Fruit fly (Drosophila melanogaster) whole organism, embryonic: Measurements from ENCODE around the gene AP-2alpha.
A peak's percentile ranks its signal among the peaks of the same experiment; 100 is the strongest.

Experiments used
- CG10979 ChIP-seq: fragments of 200-800 bp; sonication (Bioruptor generic); optimal IDR thresholded peaks from 2 replicates; lab custom pipeline; 2018; ENCODE audit warnings: missing biosample characterization, mild to moderate bottlenecking, missing genetic modification characterization, moderate library complexity
- CG11695 ChIP-seq: fragments of 200-800 bp; sonication (Bioruptor generic); IDR thresholded peaks from 3 replicates; pipeline ENCODE4 v1.3.6; 2022; ENCODE audit warnings: missing biosample characterization, missing genetic modification characterization
- CG12769 ChIP-seq: fragments of 200-800 bp; sonication (Bioruptor generic); optimal IDR thresholded peaks from 2 replicates; lab custom pipeline; 2019; ENCODE audit warnings: missing biosample characterization, mild to moderate bottlenecking, missing genetic modification characterization, moderate library complexity
- CG13624 ChIP-seq: fragments of 200-800 bp; sonication (Bioruptor generic); optimal IDR thresholded peaks from 2 replicates; lab custom pipeline; 2016; ENCODE audit warnings: missing biosample characterization, missing genetic modification characterization
- CG14441 ChIP-seq: fragments of 200-800 bp; sonication (Bioruptor generic); IDR thresholded peaks from 2 replicates; pipeline ENCODE4 v1.3.6; 2022; ENCODE audit warnings: missing biosample characterization, missing genetic modification characterization
- CG18262 ChIP-seq: fragments of 200-800 bp; optimal IDR thresholded peaks from 3 replicates; lab custom pipeline; 2019; ENCODE audit warnings: missing biosample characterization, mild to moderate bottlenecking, missing genetic modification characterization, moderate library complexity
- CG18476 ChIP-seq: fragments of 200-800 bp; sonication (Bioruptor generic); optimal IDR thresholded peaks from 2 replicates; lab custom pipeline; 2016; ENCODE audit warnings: missing biosample characterization, mild to moderate bottlenecking, missing genetic modification characterization
- CG4360 ChIP-seq: fragments of 200-800 bp; sonication (Bioruptor generic); IDR thresholded peaks from 2 replicates; pipeline ENCODE4 v1.3.6; 2022; ENCODE audit warnings: missing biosample characterization, missing genetic modification characterization
- CG4730 ChIP-seq: fragments of 200-800 bp; sonication (Bioruptor generic); IDR thresholded peaks from 2 replicates; pipeline ENCODE4 v1.3.6; 2022; ENCODE audit warnings: missing biosample characterization, missing genetic modification characterization
- CG6654 ChIP-seq: fragments of 200-800 bp; sonication (Bioruptor generic); optimal IDR thresholded peaks from 2 replicates; lab custom pipeline; 2017; ENCODE audit warnings: missing biosample characterization, mild to moderate bottlenecking, missing genetic modification characterization
- CG7271 ChIP-seq: fragments of 200-800 bp; sonication (Bioruptor generic); optimal IDR thresholded peaks from 2 replicates; lab custom pipeline; 2018; ENCODE audit warnings: missing biosample characterization, mild to moderate bottlenecking, missing genetic modification characterization, moderate library complexity
- CkIIα-i1 ChIP-seq: fragments of 200-800 bp; sonication (Bioruptor generic); IDR thresholded peaks from 2 replicates; pipeline ENCODE4 v1.3.6; 2022; ENCODE audit warnings: missing biosample characterization, missing genetic modification characterization
- D19A ChIP-seq: fragments of 200-800 bp; optimal IDR thresholded peaks from 3 replicates; lab custom pipeline; 2019; ENCODE audit warnings: missing biosample characterization, mild to moderate bottlenecking, missing genetic modification characterization, moderate library complexity
- Hey ChIP-seq: fragments of 200-800 bp; sonication (Bioruptor generic); optimal IDR thresholded peaks from 3 replicates; lab custom pipeline; 2018; ENCODE audit warnings: missing biosample characterization, mild to moderate bottlenecking, missing genetic modification characterization
- Nf-YB ChIP-seq: fragments of 200-800 bp; sonication (Bioruptor generic); optimal IDR thresholded peaks from 3 replicates; lab custom pipeline; 2019; ENCODE audit warnings: missing biosample characterization, mild to moderate bottlenecking, missing genetic modification characterization, moderate library complexity
- Nf-YC ChIP-seq: fragments of 200-800 bp; optimal IDR thresholded peaks from 3 replicates; lab custom pipeline; 2019; ENCODE audit warnings: missing biosample characterization, mild to moderate bottlenecking, missing genetic modification characterization, moderate library complexity
- Sox102F ChIP-seq: fragments of 200-800 bp; sonication (Bioruptor generic); optimal IDR thresholded peaks from 2 replicates; lab custom pipeline; 2018; ENCODE audit warnings: missing biosample characterization, mild to moderate bottlenecking, missing genetic modification characterization, moderate library complexity
- Trl ChIP-seq, 3 experiments: fragments of >200 bp in 2 of 3; fragments of 200-800 bp in 1 of 3; sonication (Bioruptor generic) in 1 of 3; optimal IDR thresholded peaks; 2 replicates in 1 of 3; 3 replicates in 2 of 3; lab custom pipeline; 2016 to 2017; ENCODE audit warnings: missing biosample characterization in 1 of 3, missing genetic modification characterization in 1 of 3
- Vsx1 ChIP-seq: fragments of 200-800 bp; sonication (Bioruptor generic); optimal IDR thresholded peaks from 2 replicates; lab custom pipeline; 2017; ENCODE audit warnings: missing biosample characterization, mild to moderate bottlenecking, missing genetic modification characterization, missing genetic modification reagents
- ab ChIP-seq: fragments of 200-800 bp; sonication (Bioruptor generic); optimal IDR thresholded peaks from 2 replicates; lab custom pipeline; 2016; ENCODE audit warnings: missing biosample characterization, missing genetic modification characterization
- bsh ChIP-seq, 2 experiments: fragments of 200-800 bp; sonication (Bioruptor generic); optimal IDR thresholded peaks; 2 replicates each; lab custom pipeline; 2017 to 2018; ENCODE audit warnings: mild to moderate bottlenecking in 2 of 2, missing biosample characterization in 2 of 2, missing genetic modification characterization in 2 of 2, moderate library complexity in 1 of 2
- cad ChIP-seq: fragments of >200 bp; optimal IDR thresholded peaks from 2 replicates; lab custom pipeline; 2017; ENCODE audit warnings: missing biosample characterization, missing genetic modification characterization
- caup ChIP-seq: fragments of 200-800 bp; sonication (Bioruptor generic); optimal IDR thresholded peaks from 3 replicates; lab custom pipeline; 2017; ENCODE audit warnings: missing biosample characterization, mild to moderate bottlenecking, missing genetic modification characterization, moderate library complexity; ENCODE audit not compliant: severe bottlenecking
- cg ChIP-seq: fragments of 200-800 bp; sonication (Bioruptor generic); optimal IDR thresholded peaks from 3 replicates; lab custom pipeline; 2019; ENCODE audit warnings: missing biosample characterization, mild to moderate bottlenecking, missing genetic modification characterization, moderate library complexity
- cwo ChIP-seq: fragments of 200-800 bp; sonication (Bioruptor generic); optimal IDR thresholded peaks from 3 replicates; lab custom pipeline; 2017; ENCODE audit warnings: missing biosample characterization, missing genetic modification characterization, mild to moderate bottlenecking, moderate library complexity, missing genetic modification reagents
- exex ChIP-seq: fragments of 200-800 bp; sonication (Bioruptor generic); optimal IDR thresholded peaks from 4 replicates; lab custom pipeline; 2018; ENCODE audit warnings: missing biosample characterization, mild to moderate bottlenecking, missing genetic modification characterization, moderate library complexity
- gem ChIP-seq: fragments of 200-800 bp; sonication (Bioruptor generic); optimal IDR thresholded peaks from 2 replicates; lab custom pipeline; 2019; ENCODE audit warnings: missing biosample characterization, mild to moderate bottlenecking, missing genetic modification characterization, moderate library complexity
- grn ChIP-seq: fragments of 200-800 bp; sonication (Bioruptor generic); optimal IDR thresholded peaks from 3 replicates; lab custom pipeline; 2017; ENCODE audit warnings: missing biosample characterization, missing genetic modification characterization
- gsb ChIP-seq: fragments of 200-800 bp; sonication (Bioruptor generic); IDR thresholded peaks from 2 replicates; pipeline ENCODE4 v1.3.6; 2022; ENCODE audit warnings: missing biosample characterization, missing genetic modification characterization
- h ChIP-seq: fragments of >200 bp; optimal IDR thresholded peaks from 2 replicates; lab custom pipeline; 2017
- hth ChIP-seq: fragments of >200 bp; optimal IDR thresholded peaks from 2 replicates; lab custom pipeline; 2017; ENCODE audit warnings: inconsistent platforms
- lola ChIP-seq, 3 experiments: fragments of >200 bp in 2 of 3; fragments of 200-800 bp in 1 of 3; sonication (Bioruptor generic) in 1 of 3; optimal IDR thresholded peaks; 2 replicates each; lab custom pipeline; 2017 to 2019; ENCODE audit warnings: missing biosample characterization in 3 of 3, missing genetic modification characterization in 3 of 3, mild to moderate bottlenecking in 1 of 3, moderate library complexity in 1 of 3
- mirr ChIP-seq: fragments of 200-800 bp; sonication (Bioruptor generic); optimal IDR thresholded peaks from 3 replicates; lab custom pipeline; 2018; ENCODE audit warnings: missing biosample characterization, mild to moderate bottlenecking, missing genetic modification characterization
- nmo ChIP-seq: fragments of 200-800 bp; sonication (Bioruptor generic); optimal IDR thresholded peaks from 2 replicates; lab custom pipeline; 2018; ENCODE audit warnings: missing biosample characterization, mild to moderate bottlenecking, missing genetic modification characterization, moderate library complexity
- sc ChIP-seq, 3 experiments: fragments of >200 bp in 2 of 3; fragments of 200-800 bp in 1 of 3; sonication (Bioruptor generic) in 1 of 3; optimal IDR thresholded peaks; 2 replicates in 2 of 3; 3 replicates in 1 of 3; lab custom pipeline; 2017; ENCODE audit warnings: mild to moderate bottlenecking in 1 of 3, missing biosample characterization in 1 of 3, missing genetic modification characterization in 1 of 3, missing genetic modification reagents in 1 of 3
- schlank ChIP-seq: fragments of 200-800 bp; sonication (Bioruptor generic); optimal IDR thresholded peaks from 2 replicates; lab custom pipeline; 2018; ENCODE audit warnings: missing biosample characterization, mild to moderate bottlenecking, missing genetic modification characterization
- sens ChIP-seq: fragments of 200-800 bp; sonication (Bioruptor generic); peaks from one replicate; lab custom pipeline; 2016; ENCODE audit warnings: missing biosample characterization, missing genetic modification characterization
- sug ChIP-seq: fragments of 200-800 bp; optimal IDR thresholded peaks from 2 replicates; lab custom pipeline; 2019; ENCODE audit warnings: missing biosample characterization, mild to moderate bottlenecking, missing genetic modification characterization, moderate library complexity
- vvl ChIP-seq: fragments of 200-800 bp; sonication (Bioruptor generic); IDR thresholded peaks from 2 replicates; pipeline ENCODE4 v1.3.6; 2022; ENCODE audit warnings: missing biosample characterization, missing genetic modification characterization

The AP-2alpha gene

dm6 chr2L:377780-378222, 36.8 kb downstream of the AP-2alpha start, which contains the start of gene al (continued):
- TF ChIP-seq sens (GFP tag; lab: Kevin White, UChicago) (peak; percentile 12), CG12769 (tag; lab: Kevin White, UChicago) (peak; percentile 37), mirr (GFP tag; lab: Kevin White, UChicago) (peak; percentile 10), CG6654 (GFP tag; lab: Kevin White, UChicago) (no peak)
- TF ChIP-seq, all 482 proteins: peak for 53

DNA sequence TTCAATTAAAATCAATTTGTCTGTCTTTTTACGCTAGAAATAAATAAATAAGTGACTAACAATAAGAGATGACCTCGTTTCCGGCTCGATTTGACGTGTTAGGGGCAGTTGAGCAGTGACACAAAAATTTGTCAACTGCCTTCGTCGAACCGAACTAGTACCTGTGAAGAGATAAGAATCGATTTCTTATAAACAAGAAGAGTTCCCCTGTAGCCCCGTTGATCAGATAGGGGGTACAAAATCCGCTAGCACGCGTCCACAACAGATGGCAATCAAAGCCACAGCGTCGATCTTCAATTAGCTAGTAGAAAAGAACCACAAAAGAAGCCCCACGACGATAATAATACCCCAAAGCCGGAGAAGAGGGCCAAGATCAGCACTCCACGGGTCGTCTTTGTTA, 42.8 kb downstream of the AP-2alpha start:
- no peak for TF ChIP-seq CG11695 (GFP tag; lab: Robert Waterston, UW)
- no peak for TF ChIP-seq ab (GFP tag; lab: Kevin White, UChicago)
- TF ChIP-seq Hey (tag; lab: Kevin White, UChicago) = peak; percentile 37
- TF ChIP-seq gsb (GFP tag; lab: Robert Waterston, UW) = no peak
- peak; percentile 21 for TF ChIP-seq sug (tag; lab: Kevin White, UChicago)
- TF ChIP-seq grn (GFP tag; lab: Kevin White, UChicago) = peak; percentile 94
- TF ChIP-seq Vsx1 = peak; percentile 21

DNA sequence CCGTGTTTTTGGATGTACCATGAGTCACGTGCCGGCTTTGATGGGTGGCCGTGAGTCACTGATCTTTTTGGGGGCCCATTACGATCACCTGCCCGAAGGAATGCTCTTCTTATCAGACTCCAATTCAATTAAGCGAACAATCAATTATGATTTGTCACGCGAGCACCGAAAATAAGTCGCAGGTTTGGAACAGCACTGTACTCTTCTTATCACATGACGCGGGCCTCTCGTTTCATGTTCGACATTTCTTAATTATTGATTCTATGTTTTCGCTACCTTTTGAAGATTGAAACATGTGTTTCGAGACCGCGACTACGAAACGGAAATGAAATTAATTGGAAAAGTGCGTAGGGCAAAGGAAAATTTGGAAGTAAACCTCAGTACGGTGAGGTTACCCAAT, 44.8 kb downstream of the AP-2alpha start:
- TF ChIP-seq cwo (GFP tag; lab: Kevin White, UChicago) (peak; percentile 0), CG14441 (GFP tag; lab: Robert Waterston, UW) (no peak), exex (peak; percentile 51), caup (GFP tag; lab: Kevin White, UChicago) (peak; percentile 63)

DNA sequence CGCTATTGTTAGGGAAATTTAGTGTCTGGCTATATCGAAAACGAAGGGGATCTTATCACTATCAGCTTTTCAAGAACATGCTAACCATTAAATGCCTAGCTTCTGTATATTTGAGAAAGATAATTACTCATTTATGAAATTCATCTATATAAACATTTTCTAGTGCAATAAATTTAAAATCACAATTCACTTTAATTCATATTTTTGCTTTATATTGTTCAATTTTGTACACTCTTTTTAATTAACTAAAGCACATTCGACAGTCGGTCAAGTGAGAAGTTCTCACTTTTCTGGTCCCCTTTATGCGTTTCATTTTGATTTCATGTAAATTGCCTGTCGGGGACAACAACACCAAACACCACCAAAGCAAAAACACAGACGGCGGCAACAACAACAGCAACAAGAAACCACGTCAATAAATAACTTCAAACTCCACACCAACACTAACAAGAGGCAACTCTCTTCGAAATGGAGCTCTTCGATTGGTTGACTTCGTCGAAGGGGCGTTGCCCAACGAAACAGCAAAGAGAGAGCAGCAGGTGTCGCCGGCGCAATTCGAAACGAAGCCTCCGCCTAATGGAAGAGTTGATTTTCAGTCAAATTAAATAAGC, 46.1 kb downstream of the AP-2alpha start:
- TF ChIP-seq gem (tag; lab: Kevin White, UChicago) (peak; percentile 26), Vsx1 (peak; percentile 5), CG18476 (GFP tag; lab: Kevin White, UChicago) (no peak), sens (GFP tag; lab: Kevin White, UChicago) (peak; percentile 72), bsh (GFP tag; optimal IDR thresholded peaks at IDR 0.05; lab: Kevin White, UChicago) (peak in 1 of 2 experiments; percentile 4), cg (GFP tag; lab: Kevin White, UChicago) (peak; percentile 69), h (lab: Kevin White, UChicago) (no peak), Nf-YB (peak; percentile 96), CG10979 (tag; lab: Kevin White, UChicago) (peak; percentile 28), CG18262 (tag; lab: Kevin White, UChicago) (peak; percentile 13), CG4730 (GFP tag; lab: Robert Waterston, UW) (no peak), CG7271 (no peak), lola (GFP tag; optimal IDR thresholded peaks at IDR 0.05; lab: Kevin White, UChicago) (peak in 1 of 3 experiments; percentile 1), Sox102F (GFP tag; lab: Kevin White, UChicago) (no peak), nmo (peak; percentile 10), sc (optimal IDR thresholded peaks at IDR 0.05; lab: Kevin White, UChicago) (no peak), sc (GFP tag; optimal IDR thresholded peaks at IDR 0.05; lab: Kevin White, UChicago) (no peak), hth (no peak), Trl (optimal IDR thresholded peaks at IDR 0.05; lab: Kevin White, UChicago) (peak; percentile 14 to 28), Trl (GFP tag; optimal IDR thresholded peaks at IDR 0.05; lab: Kevin White, UChicago) (no peak), vvl (GFP tag; lab: Robert Waterston, UW) (peak; percentile 56; the same call in 1 of the 2 replicates), cad (no peak), CkIIα-i1 (GFP tag; lab: Robert Waterston, UW) (no peak), schlank (tag; lab: Kevin White, UChicago) (no peak), CG13624 (GFP tag; lab: Kevin White, UChicago) (no peak), Nf-YC (peak; percentile 96), D19A (peak; percentile 88), CG4360 (GFP tag; lab: Robert Waterston, UW) (peak; percentile 93)
